Worm (Caenorhabditis elegans) whole organism, midembryonic: ENCODE data around the gene cpx-2.

Experiments used
- T22C8.4 ChIP-seq: fragments of 200-800 bp; sonication (Bioruptor generic); IDR thresholded peaks from 2 replicates; pipeline ENCODE4 v1.3.6; 2022; ENCODE audit warnings: missing genetic modification characterization, missing compliant biosample characterization
- cog-1 ChIP-seq: sonication (generic microtip); optimal IDR thresholded peaks from 2 replicates; lab custom pipeline; 2016; ENCODE audit warnings: missing genetic modification characterization, missing compliant biosample characterization
- flt-1 ChIP-seq: fragments of 200-800 bp; sonication (Bioruptor generic); IDR thresholded peaks from 2 replicates; pipeline ENCODE4 v1.3.6; 2022; ENCODE audit warnings: missing genetic modification characterization, missing compliant biosample characterization
- klf-2 ChIP-seq: fragments of 200-800 bp; sonication (Bioruptor generic); conservative IDR thresholded peaks from 2 replicates; pipeline ENCODE4 v1.3.6; 2022; ENCODE audit warnings: missing genetic modification reagents, missing genetic modification characterization, missing compliant biosample characterization
- ref-1 ChIP-seq: fragments of 200-800 bp; sonication (Bioruptor generic); conservative IDR thresholded peaks from 2 replicates; pipeline ENCODE4 v1.3.6; 2022; ENCODE audit warnings: missing genetic modification reagents, missing genetic modification characterization, missing compliant biosample characterization
- tab-1 ChIP-seq: fragments of 200-800 bp; sonication (Bioruptor generic); IDR thresholded peaks from 2 replicates; pipeline ENCODE4 v1.3.6; 2022; ENCODE audit warnings: missing genetic modification characterization, missing compliant biosample characterization
- ztf-23 ChIP-seq: fragments of 200-800 bp; sonication (Bioruptor generic); IDR thresholded peaks from 2 replicates; pipeline ENCODE4 v1.3.6; 2022; ENCODE audit warnings: missing genetic modification reagents, missing genetic modification characterization, missing compliant biosample characterization
- ztf-29 ChIP-seq: fragments of 200-800 bp; sonication (Bioruptor generic); IDR thresholded peaks from 2 replicates; pipeline ENCODE4 v1.3.6; 2022; ENCODE audit warnings: missing genetic modification reagents, missing genetic modification characterization, missing compliant biosample characterization

DNA sequence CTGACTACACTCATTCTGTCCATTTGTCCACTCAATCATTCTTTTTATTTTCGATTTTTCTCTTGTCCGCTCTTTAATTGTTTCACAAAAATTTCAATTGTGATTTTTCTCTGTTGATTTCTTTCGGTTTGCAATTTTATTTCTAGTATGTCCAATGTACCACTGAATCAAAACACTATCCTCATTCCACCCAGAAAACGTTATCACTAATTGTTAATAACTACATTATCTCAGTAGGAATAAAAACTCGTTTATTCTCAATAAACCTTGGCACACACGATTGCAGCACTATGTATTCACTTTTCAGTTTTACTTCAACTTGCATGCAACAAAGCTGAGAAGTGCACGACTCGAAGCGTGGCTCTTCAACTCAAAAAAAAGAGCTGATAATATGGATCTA, 19.6 kb downstream of the cpx-2 start, which contains the start of gene K03A11.1:
- TF ChIP-seq T22C8.4 (no peak), tab-1 (GFP tag; lab: Robert Waterston, UW) (no peak), flt-1 (GFP tag; lab: Robert Waterston, UW) (no peak), ztf-23 (no peak), cog-1 (tag; lab: Kevin White, UChicago) (no peak), klf-2 (GFP tag; lab: Robert Waterston, UW) (no peak), ref-1 (GFP tag; lab: Robert Waterston, UW) (no peak), ztf-29 (no peak)
